Worm (Caenorhabditis elegans) whole organism, late embryonic: ENCODE measurements around the gene fil-1.

Source experiments
- hlh-6 ChIP-seq: sonication (generic microtip); optimal IDR thresholded peaks from 2 replicates; lab custom pipeline; 2016; ENCODE audit warnings: missing genotype, missing genetic modification characterization, missing compliant biosample characterization
- pha-4 ChIP-seq: fragments of 150-350 bp; optimal IDR thresholded peaks from 2 replicates; lab custom pipeline; 2018; ENCODE audit warnings: missing biosample characterization, missing genetic modification reagents, missing genetic modification characterization
- pqm-1 ChIP-seq: sonication (generic microtip); optimal IDR thresholded peaks from 2 replicates; lab custom pipeline; 2016; ENCODE audit warnings: missing genetic modification characterization, missing compliant biosample characterization

DNA sequence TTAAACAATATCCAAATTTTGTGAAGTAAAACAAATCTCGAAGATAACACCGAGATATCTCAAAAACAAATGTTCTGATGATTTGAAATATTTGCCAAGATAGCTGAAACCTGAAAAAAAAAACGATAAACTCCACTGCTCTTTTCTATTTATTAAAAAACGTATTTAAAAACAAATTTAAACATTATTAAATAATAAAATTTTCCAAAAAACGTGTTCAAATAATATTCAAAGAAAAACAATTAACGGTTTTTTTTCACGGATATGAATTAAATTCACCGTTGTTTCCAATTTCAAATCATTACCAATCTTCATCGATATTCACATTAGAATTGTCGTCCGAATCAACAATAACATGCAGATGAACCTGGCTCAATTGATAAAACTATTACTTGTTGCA is 2.6 kb downstream of the fil-1 start, which contains the start of gene irld-14:
- TF ChIP-seq pha-4 (tag; lab: Kevin White, UChicago) (no peak), pqm-1 (tag; lab: Kevin White, UChicago) (no peak), hlh-6 (tag; lab: Kevin White, UChicago) (no peak)
